ENCODE assay signal across 2 fruit fly cellular contexts in the genomic region with DNA sequence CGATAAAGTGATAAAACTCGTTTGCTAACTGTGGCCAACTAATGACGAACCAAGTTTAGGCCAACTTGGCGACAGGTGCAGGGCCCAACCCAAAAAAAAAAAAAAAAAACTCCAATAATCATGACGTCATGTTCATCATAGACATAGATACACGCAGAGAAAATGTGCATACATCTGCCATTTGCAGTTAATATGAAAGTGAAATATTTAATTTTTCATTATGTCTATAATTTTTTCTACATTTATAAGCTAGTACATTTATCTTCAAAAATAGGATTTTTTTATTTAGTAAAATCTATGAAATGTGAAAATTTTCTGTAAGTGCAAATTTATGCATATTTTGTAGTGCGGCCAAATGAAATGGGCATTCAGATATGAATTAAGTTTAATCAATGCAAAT.
TF ChIP-seq lines count a peak whose summit lies in the region.

No protein-coding gene starts in this region.

TF ChIP-seq in whole organism, embryonic, 481 proteins besides CTCF, POLR2A, EP300 and RAD21 (continued from another document and continues in another):
- peak; percentile 68 for TF ChIP-seq CG7556 (GFP tag; optimal IDR thresholded peaks at IDR 0.05; lab: Kevin White, UChicago)
- peak; percentile 89 for TF ChIP-seq sob (GFP tag; IDR thresholded peaks at IDR 0.05; lab: Robert Waterston, UW)
- peak; percentile 3 to 56 for TF ChIP-seq dpn (GFP tag; optimal IDR thresholded peaks at IDR 0.05; lab: Kevin White, UChicago)
- no peak for TF ChIP-seq CG17802 (tag; optimal IDR thresholded peaks at IDR 0.05; lab: Kevin White, UChicago)
- no peak for TF ChIP-seq CG34376 (GFP tag; optimal IDR thresholded peaks at IDR 0.05; lab: Kevin White, UChicago)
- TF ChIP-seq pita (GFP tag; optimal IDR thresholded peaks at IDR 0.05; lab: Kevin White, UChicago) = no peak
- TF ChIP-seq Sry-β (GFP tag; optimal IDR thresholded peaks at IDR 0.05; lab: Kevin White, UChicago) = no peak
- no peak for TF ChIP-seq CG3163 (GFP tag; optimal IDR thresholded peaks at IDR 0.05; lab: Kevin White, UChicago)
- peak; percentile 25 for TF ChIP-seq ems (GFP tag; optimal IDR thresholded peaks at IDR 0.05; lab: Kevin White, UChicago)
- peak; percentile 69; the same call in 2 of the 3 replicates for TF ChIP-seq CG11093 (GFP tag; IDR thresholded peaks at IDR 0.05; lab: Robert Waterston, UW)
- no peak for TF ChIP-seq CG2199 (GFP tag; IDR thresholded peaks at IDR 0.05; lab: Robert Waterston, UW)
- TF ChIP-seq CG10321 (GFP tag; IDR thresholded peaks at IDR 0.05; lab: Robert Waterston, UW) = peak; percentile 48; the same call in 1 of the 2 replicates
- peak; percentile 83 for TF ChIP-seq Rfx (GFP tag; IDR thresholded peaks at IDR 0.05; lab: Robert Waterston, UW)
- TF ChIP-seq BtbVII (GFP tag; optimal IDR thresholded peaks at IDR 0.05; lab: Kevin White, UChicago) = peak; percentile 23
- TF ChIP-seq Oli (tag; optimal IDR thresholded peaks at IDR 0.05; lab: Kevin White, UChicago) = peak; percentile 78
- TF ChIP-seq HmgZ (tag; optimal IDR thresholded peaks at IDR 0.05; lab: Kevin White, UChicago) = peak; percentile 36
- no peak for TF ChIP-seq ash1 (GFP tag; optimal IDR thresholded peaks at IDR 0.05; lab: Kevin White, UChicago)
- no peak for TF ChIP-seq CG33213 (GFP tag; optimal IDR thresholded peaks at IDR 0.05; lab: Kevin White, UChicago)
- TF ChIP-seq gem (tag; optimal IDR thresholded peaks at IDR 0.05; lab: Kevin White, UChicago) = peak; percentile 85
- TF ChIP-seq HHEX (GFP tag; optimal IDR thresholded peaks at IDR 0.05; lab: Kevin White, UChicago) = peak; percentile 16
- TF ChIP-seq cas (GFP tag; IDR thresholded peaks at IDR 0.05; lab: Robert Waterston, UW) = no peak
- TF ChIP-seq CG3847 (GFP tag; IDR thresholded peaks at IDR 0.05; lab: Robert Waterston, UW) = peak; percentile 77
- no peak for TF ChIP-seq gro (GFP tag; optimal IDR thresholded peaks at IDR 0.05; lab: Kevin White, UChicago)
- peak; percentile 7 for TF ChIP-seq CG5180 (GFP tag; optimal IDR thresholded peaks at IDR 0.05; lab: Kevin White, UChicago)
- TF ChIP-seq Rx (GFP tag; IDR thresholded peaks at IDR 0.05; lab: Robert Waterston, UW) = 0 out of 2 replicates have a peak, but pooled peaks have one; percentile 27
- peak; percentile 49 for TF ChIP-seq ATbp (GFP tag; optimal IDR thresholded peaks at IDR 0.05; lab: Kevin White, UChicago)
- TF ChIP-seq ase (GFP tag; IDR thresholded peaks at IDR 0.05; lab: Robert Waterston, UW) = peak; percentile 87
- no peak for TF ChIP-seq ERR (GFP tag; optimal IDR thresholded peaks at IDR 0.05; lab: Kevin White, UChicago)
- no peak for TF ChIP-seq CG5245 (GFP tag; optimal IDR thresholded peaks at IDR 0.05; lab: Kevin White, UChicago)
- TF ChIP-seq CG32532 (GFP tag; IDR thresholded peaks at IDR 0.05; lab: Robert Waterston, UW) = peak; percentile 86
- no peak for TF ChIP-seq amos (GFP tag; IDR thresholded peaks at IDR 0.05; lab: Robert Waterston, UW; ENCODE audit: partially characterized antibody)
- peak; percentile 83 for TF ChIP-seq CG32767 (GFP tag; IDR thresholded peaks at IDR 0.05; lab: Robert Waterston, UW)
- TF ChIP-seq ap (GFP tag; IDR thresholded peaks at IDR 0.05; lab: Robert Waterston, UW) = peak; percentile 66
- TF ChIP-seq Dref (GFP tag; IDR thresholded peaks at IDR 0.05; lab: Robert Waterston, UW) = no peak
- TF ChIP-seq CG11696 (GFP tag; IDR thresholded peaks at IDR 0.05; lab: Robert Waterston, UW) = peak; percentile 53; the same call in 1 of the 2 replicates
- peak; percentile 73 for TF ChIP-seq ssp (GFP tag; IDR thresholded peaks at IDR 0.05; lab: Robert Waterston, UW)
- peak; percentile 85 for TF ChIP-seq CG11695 (GFP tag; IDR thresholded peaks at IDR 0.05; lab: Robert Waterston, UW)
- TF ChIP-seq wdn (GFP tag; IDR thresholded peaks at IDR 0.05; lab: Robert Waterston, UW) = peak; percentile 69; the same call in 1 of the 2 replicates
- TF ChIP-seq CG14965 (GFP tag; optimal IDR thresholded peaks at IDR 0.05; lab: Kevin White, UChicago; ENCODE audit: borderline replicate concordance) = no peak
- peak; percentile 86 for TF ChIP-seq CoRest (tag; optimal IDR thresholded peaks at IDR 0.05; lab: Kevin White, UChicago)
- peak; percentile 33 for TF ChIP-seq B-H2 (GFP tag; optimal IDR thresholded peaks at IDR 0.05; lab: Kevin White, UChicago)
- TF ChIP-seq Stat92E (GFP tag; optimal IDR thresholded peaks at IDR 0.05; lab: Kevin White, UChicago) = no peak
- TF ChIP-seq CG10543 (GFP tag; optimal IDR thresholded peaks at IDR 0.05; lab: Kevin White, UChicago) = peak; percentile 14
- peak; percentile 70 for TF ChIP-seq CG12659 (GFP tag; optimal IDR thresholded peaks at IDR 0.05; lab: Kevin White, UChicago)
- TF ChIP-seq CG9215 (GFP tag; IDR thresholded peaks at IDR 0.05; lab: Robert Waterston, UW) = peak; percentile 59; the same call in 1 of the 2 replicates
- TF ChIP-seq NC2β (GFP tag; optimal IDR thresholded peaks at IDR 0.05; lab: Kevin White, UChicago) = no peak
- TF ChIP-seq CG2889 (GFP tag; IDR thresholded peaks at IDR 0.05; lab: Robert Waterston, UW) = peak; percentile 74; the same call in 2 of the 3 replicates
- peak; percentile 77 for TF ChIP-seq PHDP (tag; optimal IDR thresholded peaks at IDR 0.05; lab: Kevin White, UChicago)
- peak; percentile 77 for TF ChIP-seq esg (GFP tag; conservative IDR thresholded peaks at IDR 0.05; lab: Robert Waterston, UW)
- no peak for TF ChIP-seq Lhr (GFP tag; optimal IDR thresholded peaks at IDR 0.05; lab: Kevin White, UChicago)
- no peak for TF ChIP-seq slp2 (GFP tag; optimal IDR thresholded peaks at IDR 0.05; lab: Kevin White, UChicago)
- no peak for TF ChIP-seq unc-4 (GFP tag; IDR thresholded peaks at IDR 0.05; lab: Robert Waterston, UW; ENCODE audit: partially characterized antibody)
- TF ChIP-seq Hmr (GFP tag; optimal IDR thresholded peaks at IDR 0.05; lab: Kevin White, UChicago) = peak; percentile 58
- no peak for TF ChIP-seq D19B (GFP tag; optimal IDR thresholded peaks at IDR 0.05; lab: Kevin White, UChicago)
- TF ChIP-seq Ptx1 (GFP tag; IDR thresholded peaks at IDR 0.05; lab: Robert Waterston, UW) = peak; percentile 87
- 0 out of 2 replicates have a peak, but pooled peaks have one; percentile 23 for TF ChIP-seq Taf1 (GFP tag; IDR thresholded peaks at IDR 0.05; lab: Robert Waterston, UW)
- TF ChIP-seq CG1602 (GFP tag; optimal IDR thresholded peaks at IDR 0.05; lab: Kevin White, UChicago) = peak; percentile 30
- TF ChIP-seq CG12744 (GFP tag; optimal IDR thresholded peaks at IDR 0.05; lab: Kevin White, UChicago) = no peak
- TF ChIP-seq her (GFP tag; optimal IDR thresholded peaks at IDR 0.05; lab: Kevin White, UChicago) = no peak
- TF ChIP-seq Dfd (GFP tag; optimal IDR thresholded peaks at IDR 0.05; lab: Kevin White, UChicago) = no peak
- TF ChIP-seq CG15696 (tag; optimal IDR thresholded peaks at IDR 0.05; lab: Kevin White, UChicago) = no peak
- peak in 1 of 3 experiments; percentile 48 for TF ChIP-seq lola (GFP tag; optimal IDR thresholded peaks at IDR 0.05; lab: Kevin White, UChicago)
- TF ChIP-seq Ssrp (tag; optimal IDR thresholded peaks at IDR 0.05; lab: Kevin White, UChicago) = peak; percentile 60

TF ChIP-seq in whole organism, prepupa, 60 proteins besides CTCF, POLR2A, EP300 and RAD21 (continued from another document):
- TF ChIP-seq svp (GFP tag; lab: Kevin White, UChicago) (no peak), CG16779 (tag; optimal IDR thresholded peaks at IDR 0.05; lab: Kevin White, UChicago) (no peak), Lpt (GFP tag; optimal IDR thresholded peaks at IDR 0.05; lab: Kevin White, UChicago) (no peak), salr (GFP tag; optimal IDR thresholded peaks at IDR 0.05; lab: Kevin White, UChicago) (no peak), OdsH (GFP tag; optimal IDR thresholded peaks at IDR 0.05; lab: Kevin White, UChicago) (peak; percentile 18), Smox (GFP tag; optimal IDR thresholded peaks at IDR 0.05; lab: Kevin White, UChicago) (no peak), spab (GFP tag; optimal IDR thresholded peaks at IDR 0.05; lab: Kevin White, UChicago) (no peak), CG34406 (GFP tag; optimal IDR thresholded peaks at IDR 0.05; lab: Kevin White, UChicago) (no peak), Ets96B (tag; optimal IDR thresholded peaks at IDR 0.05; lab: Kevin White, UChicago) (no peak), Eip93F (GFP tag; optimal IDR thresholded peaks at IDR 0.05; lab: Kevin White, UChicago) (no peak), CG11294 (GFP tag; IDR thresholded peaks at IDR 0.05; lab: Robert Waterston, UW) (no peak; the same call in 1 of the 2 replicates), CG4318 (GFP tag; optimal IDR thresholded peaks at IDR 0.05; lab: Kevin White, UChicago) (no peak), net (GFP tag; optimal IDR thresholded peaks at IDR 0.05; lab: Kevin White, UChicago) (no peak), Blimp-1 (GFP tag; optimal IDR thresholded peaks at IDR 0.05; lab: Kevin White, UChicago) (no peak), Eip75B (GFP tag; optimal IDR thresholded peaks at IDR 0.05; lab: Kevin White, UChicago) (no peak), Hr38 (GFP tag; optimal IDR thresholded peaks at IDR 0.05; lab: Kevin White, UChicago) (no peak), cyc (GFP tag; optimal IDR thresholded peaks at IDR 0.05; lab: Kevin White, UChicago) (no peak), pdm3 (GFP tag; optimal IDR thresholded peaks at IDR 0.05; lab: Kevin White, UChicago) (peak; percentile 2), eg (GFP tag; IDR thresholded peaks at IDR 0.05; lab: Robert Waterston, UW) (peak; percentile 67), Gug (GFP tag; IDR thresholded peaks at IDR 0.05; lab: Robert Waterston, UW) (peak; percentile 54), CG6792 (GFP tag; optimal IDR thresholded peaks at IDR 0.05; lab: Kevin White, UChicago) (no peak), CG15336 (GFP tag; IDR thresholded peaks at IDR 0.05; lab: Robert Waterston, UW) (peak; percentile 81), CG11762 (GFP tag; optimal IDR thresholded peaks at IDR 0.05; lab: Kevin White, UChicago; ENCODE audit: insufficient read depth) (no peak), CG9139 (GFP tag; optimal IDR thresholded peaks at IDR 0.05; lab: Kevin White, UChicago) (no peak), Eip78C (GFP tag; lab: Kevin White, UChicago) (peak; percentile 77), fkh (GFP tag; optimal IDR thresholded peaks at IDR 0.05; lab: Kevin White, UChicago) (no peak), CG31627 (GFP tag; optimal IDR thresholded peaks at IDR 0.05; lab: Kevin White, UChicago) (no peak), CG7368 (GFP tag; optimal IDR thresholded peaks at IDR 0.05; lab: Kevin White, UChicago) (no peak), CG8319 (GFP tag; optimal IDR thresholded peaks at IDR 0.05; lab: Kevin White, UChicago) (no peak), Ets21C (GFP tag; optimal IDR thresholded peaks at IDR 0.05; lab: Kevin White, UChicago) (no peak), achi (GFP tag; optimal IDR thresholded peaks at IDR 0.05; lab: Kevin White, UChicago) (peak; percentile 2), CG10631 (GFP tag; optimal IDR thresholded peaks at IDR 0.05; lab: Kevin White, UChicago) (no peak), CG3032 (tag; optimal IDR thresholded peaks at IDR 0.05; lab: Kevin White, UChicago) (no peak), Sox14 (GFP tag; optimal IDR thresholded peaks at IDR 0.05; lab: Kevin White, UChicago) (no peak), fd59A (GFP tag; optimal IDR thresholded peaks at IDR 0.05; lab: Kevin White, UChicago) (no peak), CG10669 (GFP tag; optimal IDR thresholded peaks at IDR 0.05; lab: Kevin White, UChicago) (no peak), CG6276 (GFP tag; optimal IDR thresholded peaks at IDR 0.05; lab: Kevin White, UChicago) (no peak), CG6808 (GFP tag; optimal IDR thresholded peaks at IDR 0.05; lab: Kevin White, UChicago) (no peak)
